Worm (Caenorhabditis elegans) whole organism, midembryonic: Measurements from ENCODE around the gene his-70.

Source experiments
- T22C8.4 ChIP-seq: fragments of 200-800 bp; sonication (Bioruptor generic); IDR thresholded peaks from 2 replicates; pipeline ENCODE4 v1.3.6; 2022; ENCODE audit warnings: missing genetic modification characterization, missing compliant biosample characterization
- cog-1 ChIP-seq: sonication (generic microtip); optimal IDR thresholded peaks from 2 replicates; lab custom pipeline; 2016; ENCODE audit warnings: missing genetic modification characterization, missing compliant biosample characterization
- flt-1 ChIP-seq: fragments of 200-800 bp; sonication (Bioruptor generic); IDR thresholded peaks from 2 replicates; pipeline ENCODE4 v1.3.6; 2022; ENCODE audit warnings: missing genetic modification characterization, missing compliant biosample characterization
- klf-2 ChIP-seq: fragments of 200-800 bp; sonication (Bioruptor generic); conservative IDR thresholded peaks from 2 replicates; pipeline ENCODE4 v1.3.6; 2022; ENCODE audit warnings: missing genetic modification reagents, missing genetic modification characterization, missing compliant biosample characterization
- med-1 ChIP-seq: sonication (generic microtip); optimal IDR thresholded peaks from 2 replicates; lab custom pipeline; 2017; ENCODE audit warnings: missing genetic modification characterization, mild to moderate bottlenecking, missing compliant biosample characterization, antibody characterized with exemption, missing genetic modification reagents; ENCODE audit not compliant: insufficient read depth
- ref-1 ChIP-seq: fragments of 200-800 bp; sonication (Bioruptor generic); conservative IDR thresholded peaks from 2 replicates; pipeline ENCODE4 v1.3.6; 2022; ENCODE audit warnings: missing genetic modification reagents, missing genetic modification characterization, missing compliant biosample characterization
- tab-1 ChIP-seq: fragments of 200-800 bp; sonication (Bioruptor generic); IDR thresholded peaks from 2 replicates; pipeline ENCODE4 v1.3.6; 2022; ENCODE audit warnings: missing genetic modification characterization, missing compliant biosample characterization
- ztf-23 ChIP-seq: fragments of 200-800 bp; sonication (Bioruptor generic); IDR thresholded peaks from 2 replicates; pipeline ENCODE4 v1.3.6; 2022; ENCODE audit warnings: missing genetic modification reagents, missing genetic modification characterization, missing compliant biosample characterization
- ztf-29 ChIP-seq: fragments of 200-800 bp; sonication (Bioruptor generic); IDR thresholded peaks from 2 replicates; pipeline ENCODE4 v1.3.6; 2022; ENCODE audit warnings: missing genetic modification reagents, missing genetic modification characterization, missing compliant biosample characterization

his-70 gene

DNA sequence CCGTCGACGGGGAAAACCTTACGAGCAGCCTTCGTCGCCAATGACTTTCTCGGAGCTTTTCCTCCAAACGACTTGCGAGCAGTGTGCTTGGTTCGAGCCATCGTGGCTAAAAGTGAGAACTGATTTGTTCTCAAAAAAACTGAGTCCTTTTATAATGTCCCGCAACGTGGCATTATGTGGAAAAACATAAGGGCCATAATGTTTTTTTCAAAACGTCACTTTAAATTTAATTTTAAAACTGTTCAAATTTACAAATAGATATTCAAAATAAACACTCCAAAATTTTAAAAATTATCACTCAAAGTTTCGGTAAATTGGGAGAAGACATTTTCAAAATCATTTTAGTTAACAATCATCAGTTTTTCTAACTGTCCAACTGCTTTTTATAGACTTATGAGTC is at the start of gene his-70:
Gene his-70, minus strand, starts transcription at position 101 of the 400 bp plus-strand sequence.
- TF ChIP-seq klf-2 (GFP tag; lab: Robert Waterston, UW): no peak
- no peak for TF ChIP-seq flt-1
- TF ChIP-seq ztf-29 (GFP tag; lab: Robert Waterston, UW): no peak
- no peak for TF ChIP-seq tab-1 (GFP tag; lab: Robert Waterston, UW)
- no peak for TF ChIP-seq ref-1
- TF ChIP-seq T22C8.4 (GFP tag; lab: Robert Waterston, UW): no peak
- no peak for TF ChIP-seq ztf-23 (GFP tag; lab: Robert Waterston, UW)
- no peak for TF ChIP-seq cog-1 (tag; lab: Kevin White, UChicago)
- TF ChIP-seq med-1 (GFP tag; lab: Kevin White, UChicago): no peak

ce11 chrIII:4107929-4108520 is 48.1 kb upstream of the his-70 start:
- TF ChIP-seq ztf-23 (GFP tag; lab: Robert Waterston, UW) (no peak), tab-1 (GFP tag; lab: Robert Waterston, UW) (no peak), klf-2 (GFP tag; lab: Robert Waterston, UW) (no peak), cog-1 (tag; lab: Kevin White, UChicago) (no peak), ztf-29 (GFP tag; lab: Robert Waterston, UW) (no peak), flt-1 (no peak)

DNA sequence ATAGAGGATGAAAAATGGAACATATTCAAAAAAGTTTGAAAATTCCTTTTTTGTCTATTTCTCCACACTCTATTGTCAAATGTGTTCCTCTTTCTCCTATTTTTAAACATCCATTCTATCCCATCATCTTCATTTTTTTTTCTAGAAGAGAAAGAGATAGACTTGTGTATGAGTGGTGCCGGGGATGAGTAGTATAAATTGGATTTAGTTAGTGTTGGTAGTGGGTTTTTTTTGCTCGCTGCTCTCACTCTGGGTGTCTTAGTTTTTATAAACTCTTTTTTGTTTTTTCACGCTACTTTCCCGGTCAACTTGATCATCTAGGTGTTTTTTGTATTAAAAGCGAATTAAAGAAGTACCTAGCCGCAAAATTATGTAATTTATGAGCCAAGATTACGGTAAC is 47.3 kb upstream of the his-70 start:
- TF ChIP-seq klf-2 (GFP tag; lab: Robert Waterston, UW) (no peak), flt-1 (no peak), tab-1 (GFP tag; lab: Robert Waterston, UW) (no peak), ztf-23 (GFP tag; lab: Robert Waterston, UW) (no peak), cog-1 (tag; lab: Kevin White, UChicago) (no peak), med-1 (GFP tag; lab: Kevin White, UChicago) (no peak), T22C8.4 (GFP tag; lab: Robert Waterston, UW) (no peak), ref-1 (no peak)

- TF ChIP-seq ztf-23 (GFP tag; lab: Robert Waterston, UW) (no peak), tab-1 (GFP tag; lab: Robert Waterston, UW) (no peak)
These were observed 46.7 kb upstream of the his-70 start for ce11 chrIII:4106611-4107010.

- TF ChIP-seq klf-2 (GFP tag; lab: Robert Waterston, UW): no peak
These were observed 43.3 kb upstream of the his-70 start for ce11 chrIII:4103171-4103570.

- TF ChIP-seq T22C8.4 (GFP tag; lab: Robert Waterston, UW) (no peak), ztf-29 (GFP tag; lab: Robert Waterston, UW) (no peak), flt-1 (no peak), tab-1 (GFP tag; lab: Robert Waterston, UW) (no peak)
These were observed 42.1 kb upstream of the his-70 start for ce11 chrIII:4102039-4102438.

DNA sequence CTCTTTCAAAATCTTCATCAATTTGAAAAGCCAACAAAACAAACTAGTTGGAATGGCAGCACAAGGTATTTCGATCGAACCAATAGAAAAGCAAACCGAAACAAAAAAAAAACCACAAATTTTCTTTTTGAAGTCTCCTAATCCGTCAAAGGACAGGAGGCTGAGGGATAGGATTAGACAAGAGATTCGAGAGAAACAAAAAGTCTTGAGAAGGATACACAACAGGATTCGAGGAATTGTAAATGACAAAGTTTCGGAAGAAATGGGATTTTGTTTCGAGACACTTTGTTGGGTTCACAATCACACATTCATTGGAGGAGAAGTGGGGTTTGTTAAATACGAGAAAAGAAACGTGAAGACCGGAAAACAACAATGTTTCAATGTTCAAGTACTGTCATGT is 41.1 kb upstream of the his-70 start:
- TF ChIP-seq tab-1 (GFP tag; lab: Robert Waterston, UW) (no peak), flt-1 (no peak), cog-1 (tag; lab: Kevin White, UChicago) (no peak), ref-1 (no peak), ztf-23 (GFP tag; lab: Robert Waterston, UW) (no peak), T22C8.4 (GFP tag; lab: Robert Waterston, UW) (no peak), med-1 (GFP tag; lab: Kevin White, UChicago) (no peak), klf-2 (GFP tag; lab: Robert Waterston, UW) (no peak), ztf-29 (GFP tag; lab: Robert Waterston, UW) (no peak)

ce11 chrIII:4099884-4100596 is 40.1 kb upstream of the his-70 start:
- no peak for TF ChIP-seq ztf-23 (GFP tag; lab: Robert Waterston, UW)
- no peak for TF ChIP-seq tab-1 (GFP tag; lab: Robert Waterston, UW)
- no peak for TF ChIP-seq med-1 (GFP tag; lab: Kevin White, UChicago)
- no peak for TF ChIP-seq ztf-29 (GFP tag; lab: Robert Waterston, UW)
- TF ChIP-seq flt-1: no peak
- TF ChIP-seq cog-1 (tag; lab: Kevin White, UChicago): no peak
- no peak for TF ChIP-seq ref-1
- TF ChIP-seq klf-2 (GFP tag; lab: Robert Waterston, UW): no peak
- TF ChIP-seq T22C8.4 (GFP tag; lab: Robert Waterston, UW): no peak

DNA sequence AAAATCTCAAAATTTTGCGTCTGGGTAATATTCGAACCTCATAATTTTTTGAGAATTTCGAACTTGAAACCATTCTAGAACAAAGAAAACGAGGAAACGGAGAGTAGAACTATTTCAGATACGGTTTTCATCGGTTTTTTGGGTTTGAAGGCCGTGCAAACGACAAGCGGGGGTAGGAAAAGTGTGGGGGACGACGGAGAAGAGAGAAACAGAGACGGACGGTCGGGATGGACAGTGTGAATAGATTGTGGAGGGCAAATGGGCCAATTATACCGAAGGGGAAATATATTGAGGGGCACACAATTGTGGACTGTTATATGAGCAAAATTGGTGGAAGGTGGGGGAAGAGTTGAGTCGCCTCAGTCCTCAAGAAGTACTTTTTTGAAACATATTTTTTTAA is 38.8 kb upstream of the his-70 start:
- no peak for TF ChIP-seq T22C8.4 (GFP tag; lab: Robert Waterston, UW)
- TF ChIP-seq tab-1 (GFP tag; lab: Robert Waterston, UW): no peak
- no peak for TF ChIP-seq flt-1

- TF ChIP-seq ref-1: 0 out of 2 replicates have a peak, but pooled peaks have one; percentile 10
- no peak for TF ChIP-seq tab-1 (GFP tag; lab: Robert Waterston, UW)
- no peak for TF ChIP-seq cog-1 (tag; lab: Kevin White, UChicago)
- TF ChIP-seq T22C8.4 (GFP tag; lab: Robert Waterston, UW): no peak
These were observed 38.2 kb upstream of the his-70 start, which contains the start of gene rei-1 for ce11 chrIII:4098107-4098620. TSS of gene rei-1 (minus strand) at chrIII:4098190.
